Fruit fly (Drosophila melanogaster): ENCODE measurements around the gene Nhe3.

Gene Nhe3

dm6 chr2L:6683992-6684882, at the start of gene Nhe3 (continued):
- TF ChIP-seq CG6175 (GFP tag; IDR thresholded peaks at IDR 0.05) (0 out of 3 replicates have a peak, but pooled peaks have one; percentile 42), al (GFP tag; IDR thresholded peaks at IDR 0.05) (peak; percentile 82), CG17385 (GFP tag; optimal IDR thresholded peaks at IDR 0.05) (peak; percentile 71), Hr78 (GFP tag; optimal IDR thresholded peaks at IDR 0.05) (peak in 1 of 2 experiments; percentile 82), B-H2 (GFP tag; optimal IDR thresholded peaks at IDR 0.05) (peak; percentile 67), CG2199 (GFP tag; IDR thresholded peaks at IDR 0.05) (peak; percentile 70; the same call in 1 of the 3 replicates), caup (GFP tag; optimal IDR thresholded peaks at IDR 0.05; ENCODE audit: severe bottlenecking) (peak; percentile 79), CG2889 (GFP tag; IDR thresholded peaks at IDR 0.05) (peak; percentile 78; the same call in 2 of the 3 replicates), HLH3B (GFP tag; IDR thresholded peaks at IDR 0.05) (peak; percentile 78), Lpt (GFP tag; optimal IDR thresholded peaks at IDR 0.05) (no peak), Sry-β (GFP tag; optimal IDR thresholded peaks at IDR 0.05) (no peak), CG33557 (GFP tag; optimal IDR thresholded peaks at IDR 0.05) (peak; percentile 30), CG4820 (GFP tag; optimal IDR thresholded peaks at IDR 0.05) (peak; percentile 75), otp (GFP tag; IDR thresholded peaks at IDR 0.05) (peak; percentile 74), ewg (GFP tag; optimal IDR thresholded peaks at IDR 0.05) (peak; percentile 73), fd96Cb (tag; optimal IDR thresholded peaks at IDR 0.05) (peak; percentile 77), Oli (tag; optimal IDR thresholded peaks at IDR 0.05) (peak; percentile 77), lab (GFP tag; optimal IDR thresholded peaks at IDR 0.05) (no peak), wek (GFP tag; optimal IDR thresholded peaks at IDR 0.05) (no peak), Nf-YB (GFP tag; optimal IDR thresholded peaks at IDR 0.05) (peak; percentile 34), gce (GFP tag; IDR thresholded peaks at IDR 0.05) (peak; percentile 71; the same call in 1 of the 3 replicates), emc (GFP tag; optimal IDR thresholded peaks at IDR 0.05) (no peak), CG10543 (GFP tag; optimal IDR thresholded peaks at IDR 0.05) (peak; percentile 75), Deaf1 (tag; optimal IDR thresholded peaks at IDR 0.05) (peak; percentile 26), CG4404 (GFP tag; IDR thresholded peaks at IDR 0.05) (peak; percentile 76), CG10147 (GFP tag; optimal IDR thresholded peaks at IDR 0.05) (peak; percentile 78), exex (tag; optimal IDR thresholded peaks at IDR 0.05) (peak; percentile 45), mirr (GFP tag; optimal IDR thresholded peaks at IDR 0.05) (no peak), nmo (GFP tag; optimal IDR thresholded peaks at IDR 0.05) (peak; percentile 84), CG5953 (GFP tag; IDR thresholded peaks at IDR 0.05) (peak; percentile 55), ind (GFP tag; optimal IDR thresholded peaks at IDR 0.05) (peak; percentile 80), CG4707 (GFP tag; optimal IDR thresholded peaks at IDR 0.05) (no peak), tgo (GFP tag; IDR thresholded peaks at IDR 0.05) (peak; percentile 82), eyg (GFP tag; optimal IDR thresholded peaks at IDR 0.05) (peak; percentile 75), CG18599 (GFP tag; optimal IDR thresholded peaks at IDR 0.05) (peak; percentile 41), CG15011 (GFP tag; optimal IDR thresholded peaks at IDR 0.05) (peak; percentile 72), dmrt11E (tag; optimal IDR thresholded peaks at IDR 0.05) (peak; percentile 77), bbx (GFP tag; IDR thresholded peaks at IDR 0.05; ENCODE audit: partially characterized antibody) (peak; percentile 51; the same call in 1 of the 2 replicates), ham (GFP tag; IDR thresholded peaks at IDR 0.05) (0 out of 2 replicates have a peak, but pooled peaks have one; percentile 47), trem (tag; optimal IDR thresholded peaks at IDR 0.05) (peak; percentile 73), vvl (GFP tag; IDR thresholded peaks at IDR 0.05) (peak; percentile 89), CG4424 (GFP tag; optimal IDR thresholded peaks at IDR 0.05) (peak; percentile 81), slou (GFP tag; optimal IDR thresholded peaks at IDR 0.05) (peak; percentile 49), Side (GFP tag; optimal IDR thresholded peaks at IDR 0.05) (peak; percentile 69), jumu (GFP tag; optimal IDR thresholded peaks at IDR 0.05) (peak; percentile 80), inv (GFP tag; IDR thresholded peaks at IDR 0.05; ENCODE audit: partially characterized antibody) (peak; percentile 51; the same call in 1 of the 2 replicates), sim (GFP tag; IDR thresholded peaks at IDR 0.05) (0 out of 2 replicates have a peak, but pooled peaks have one; percentile 32)
